Fruit fly (Drosophila melanogaster) Kc167 (cell line): ENCODE results near the gene Mocs2B.

ENCODE experiments used
- insv ChIP-seq: fragments of >200 bp; optimal IDR thresholded peaks from 3 replicates; lab custom pipeline; 2018; ENCODE audit warnings: missing external identifiers
- psq ChIP-seq: fragments of >200 bp; optimal IDR thresholded peaks from 2 replicates; lab custom pipeline; 2017; ENCODE audit warnings: missing external identifiers
- ttk ChIP-seq: sonication (Bioruptor generic); optimal IDR thresholded peaks from 2 replicates; lab custom pipeline; 2017; ENCODE audit warnings: missing external identifiers

- TF ChIP-seq insv (lab: Kevin White, UChicago) = no peak
- TF ChIP-seq psq = no peak
- no peak for TF ChIP-seq ttk (lab: Kevin White, UChicago)
These were observed 24.9 kb downstream of the Mocs2B start, which contains the start of gene CG45095 for dm6 chr3R:25102253-25102652.
